Fruit fly (Drosophila melanogaster): ENCODE measurements around the gene CG15721.

CG15721 gene

DNA sequence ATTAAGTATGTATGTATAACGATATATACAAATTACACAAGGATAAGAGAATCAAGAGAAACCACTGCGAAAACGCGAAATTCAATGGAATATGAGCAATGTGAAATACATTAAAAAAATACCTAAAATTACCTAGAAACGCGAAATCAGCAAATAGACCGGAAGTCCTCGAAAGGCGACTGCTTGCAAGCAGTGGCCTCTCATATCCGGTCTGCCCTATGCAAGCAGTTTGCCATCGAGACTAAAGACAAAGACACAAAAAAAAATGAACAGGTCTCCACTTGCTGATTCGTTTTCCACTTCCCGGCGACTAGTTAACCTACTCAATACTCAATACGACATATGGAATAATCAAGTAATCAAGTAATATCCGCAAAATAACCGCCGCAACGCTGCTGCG, 22.8 kb upstream of the CG15721 start (continued):
- peak; percentile 22 for TF ChIP-seq CG10209 (GFP tag; optimal IDR thresholded peaks at IDR 0.05)
- peak; percentile 2 for TF ChIP-seq nmo (GFP tag; optimal IDR thresholded peaks at IDR 0.05)
- TF ChIP-seq CG17359 (tag; optimal IDR thresholded peaks at IDR 0.05), result peak; percentile 28
- peak; percentile 4 for TF ChIP-seq CG8388 (GFP tag; optimal IDR thresholded peaks at IDR 0.05)
- peak; percentile 3 for TF ChIP-seq CG8359 (GFP tag; optimal IDR thresholded peaks at IDR 0.05; ENCODE audit: borderline replicate concordance)
- no peak for TF ChIP-seq cwo (GFP tag; optimal IDR thresholded peaks at IDR 0.05)
- peak; percentile 4 for TF ChIP-seq CG17568 (GFP tag; optimal IDR thresholded peaks at IDR 0.05)
- TF ChIP-seq Sox100B (GFP tag; optimal IDR thresholded peaks at IDR 0.05), result peak; percentile 40
- no peak for TF ChIP-seq Stat92E (GFP tag; optimal IDR thresholded peaks at IDR 0.05)
- no peak for TF ChIP-seq sna (GFP tag; IDR thresholded peaks at IDR 0.05; ENCODE audit: partially characterized antibody)
- peak; percentile 74 for TF ChIP-seq CG34376 (GFP tag; optimal IDR thresholded peaks at IDR 0.05)
- TF ChIP-seq HLHmδ (GFP tag; optimal IDR thresholded peaks at IDR 0.05), result peak; percentile 47
- peak; percentile 10 for TF ChIP-seq Fer3 (tag; optimal IDR thresholded peaks at IDR 0.05)
- TF ChIP-seq CG6813 (GFP tag; optimal IDR thresholded peaks at IDR 0.05), result peak; percentile 53
- TF ChIP-seq CG33557 (GFP tag; optimal IDR thresholded peaks at IDR 0.05), result peak; percentile 55
- peak; percentile 9 for TF ChIP-seq CG1529 (GFP tag; optimal IDR thresholded peaks at IDR 0.05)
- peak; percentile 91 for TF ChIP-seq CG31365 (tag; optimal IDR thresholded peaks at IDR 0.05)
- TF ChIP-seq CG13424 (tag; optimal IDR thresholded peaks at IDR 0.05), result no peak
- TF ChIP-seq caup (GFP tag; optimal IDR thresholded peaks at IDR 0.05; ENCODE audit: severe bottlenecking), result peak; percentile 51
- TF ChIP-seq Ptx1 (GFP tag; IDR thresholded peaks at IDR 0.05), result no peak
- TF ChIP-seq inv (GFP tag; IDR thresholded peaks at IDR 0.05; ENCODE audit: partially characterized antibody), result no peak
- TF ChIP-seq CG11504 (tag; optimal IDR thresholded peaks at IDR 0.05), result peak; percentile 10
- TF ChIP-seq corto (GFP tag; optimal IDR thresholded peaks at IDR 0.05), result no peak
- peak; percentile 31 for TF ChIP-seq CG14710 (tag; optimal IDR thresholded peaks at IDR 0.05)
- TF ChIP-seq insv (GFP tag; optimal IDR thresholded peaks at IDR 0.05), result peak in 1 of 2 experiments; percentile 16
- TF ChIP-seq Mes4 (GFP tag; optimal IDR thresholded peaks at IDR 0.05), result peak; percentile 5
- peak; percentile 94 for TF ChIP-seq Ets65A (GFP tag)
- TF ChIP-seq CG13775 (GFP tag; optimal IDR thresholded peaks at IDR 0.05), result peak; percentile 35
- TF ChIP-seq CG1233 (GFP tag; optimal IDR thresholded peaks at IDR 0.05), result peak; percentile 67
- TF ChIP-seq kah (GFP tag; optimal IDR thresholded peaks at IDR 0.05), result peak; percentile 5
- TF ChIP-seq gce (GFP tag; IDR thresholded peaks at IDR 0.05), result 0 out of 3 replicates have a peak, but pooled peaks have one; percentile 26
- peak; percentile 46 for TF ChIP-seq Asciz (GFP tag; optimal IDR thresholded peaks at IDR 0.05)
- TF ChIP-seq salm (tag; optimal IDR thresholded peaks at IDR 0.05), result no peak
- TF ChIP-seq CG4424 (GFP tag; optimal IDR thresholded peaks at IDR 0.05), result peak; percentile 24
- TF ChIP-seq CG15514 (GFP tag; optimal IDR thresholded peaks at IDR 0.05), result peak; percentile 18
- TF ChIP-seq YL-1 (GFP tag; optimal IDR thresholded peaks at IDR 0.05), result peak; percentile 11
- peak; percentile 18; the same call in 1 of the 2 replicates for TF ChIP-seq CG31441 (GFP tag; IDR thresholded peaks at IDR 0.05)
- TF ChIP-seq MTF-1 (GFP tag; optimal IDR thresholded peaks at IDR 0.05; ENCODE audit: borderline replicate concordance), result peak; percentile 67
- peak; percentile 45 for TF ChIP-seq CG4328 (GFP tag; optimal IDR thresholded peaks at IDR 0.05)
- TF ChIP-seq sens (GFP tag), result peak; percentile 50
- peak; percentile 25 for TF ChIP-seq CG33213 (GFP tag; optimal IDR thresholded peaks at IDR 0.05)
- TF ChIP-seq fd102C (GFP tag; optimal IDR thresholded peaks at IDR 0.05), result peak; percentile 53
- TF ChIP-seq CG9876 (GFP tag; optimal IDR thresholded peaks at IDR 0.05), result no peak
- peak; percentile 17 for TF ChIP-seq CG30431 (GFP tag; optimal IDR thresholded peaks at IDR 0.05)
- peak; percentile 5 for TF ChIP-seq CG2116 (GFP tag; optimal IDR thresholded peaks at IDR 0.05)
- no peak for TF ChIP-seq pb (GFP tag; optimal IDR thresholded peaks at IDR 0.05)
- peak; percentile 27; the same call in 1 of the 2 replicates for TF ChIP-seq ara (GFP tag; IDR thresholded peaks at IDR 0.05)
- no peak for TF ChIP-seq pan (optimal IDR thresholded peaks at IDR 0.05)
- no peak for TF ChIP-seq pan (GFP tag; optimal IDR thresholded peaks at IDR 0.05 in 1 of 2, IDR thresholded peaks at IDR 0.05 in 1 of 2)
